Worm (Caenorhabditis elegans) whole organism, young adult: ENCODE measurements around the gene T19H12.3.

ENCODE experiments used
- B0035.1 ChIP-seq: sonication (generic microtip); optimal IDR thresholded peaks from 2 replicates; lab custom pipeline; 2016; ENCODE audit warnings: missing genetic modification characterization, mild to moderate bottlenecking, missing compliant biosample characterization, missing genotype, missing genetic modification reagents
- B0261.1 ChIP-seq: sonication (generic microtip); optimal IDR thresholded peaks from 2 replicates; lab custom pipeline; 2016; ENCODE audit warnings: mild to moderate bottlenecking, missing genetic modification characterization, moderate library complexity, missing compliant biosample characterization
- D2030.7 ChIP-seq: fragments of 200-800 bp; sonication (Bioruptor generic); IDR thresholded peaks from 2 replicates; pipeline ENCODE4 v1.3.6; 2022; ENCODE audit warnings: missing genetic modification reagents, missing genetic modification characterization, missing compliant biosample characterization
- F10E7.11 ChIP-seq: sonication (generic microtip); optimal IDR thresholded peaks from 2 replicates; lab custom pipeline; 2017; ENCODE audit warnings: mild to moderate bottlenecking, missing genetic modification characterization, moderate library complexity, missing compliant biosample characterization
- F39B2.1 ChIP-seq: fragments of 200-800 bp; sonication (Bioruptor generic); IDR thresholded peaks from 2 replicates; pipeline ENCODE4 v1.3.6; 2022; ENCODE audit warnings: missing genetic modification reagents, missing genetic modification characterization, missing compliant biosample characterization
- F57C9.4 ChIP-seq: sonication (generic microtip); optimal IDR thresholded peaks from 2 replicates; lab custom pipeline; 2017; ENCODE audit warnings: mild to moderate bottlenecking, missing genetic modification characterization, missing compliant biosample characterization
- Y56A3A.18 ChIP-seq: fragments of 200-800 bp; sonication (Bioruptor generic); IDR thresholded peaks from 2 replicates; pipeline ENCODE4 v1.3.6; 2022; ENCODE audit warnings: missing genetic modification reagents, missing genetic modification characterization, missing compliant biosample characterization
- aptf-2 ChIP-seq: fragments of 200-800 bp; sonication (Bioruptor generic); conservative IDR thresholded peaks from 2 replicates; pipeline ENCODE4 v1.3.6; 2022; ENCODE audit warnings: missing genetic modification reagents, missing genetic modification characterization, missing compliant biosample characterization
- atf-7 ChIP-seq: sonication (generic microtip); optimal IDR thresholded peaks from 2 replicates; lab custom pipeline; 2017; ENCODE audit warnings: mild to moderate bottlenecking, missing genetic modification characterization, missing compliant biosample characterization
- attf-6 ChIP-seq: fragments of 200-800 bp; sonication (Bioruptor generic); IDR thresholded peaks from 2 replicates; pipeline ENCODE4 v1.3.6; 2022; ENCODE audit warnings: missing genetic modification reagents, missing genetic modification characterization, missing compliant biosample characterization
- ceh-100 ChIP-seq: fragments of 200-800 bp; sonication (Bioruptor generic); IDR thresholded peaks from 2 replicates; pipeline ENCODE4 v1.3.6; 2022; ENCODE audit warnings: missing genetic modification reagents, missing genetic modification characterization, missing compliant biosample characterization
- chd-7 ChIP-seq: sonication (generic microtip); optimal IDR thresholded peaks from 2 replicates; lab custom pipeline; 2016; ENCODE audit warnings: mild to moderate bottlenecking, missing genetic modification characterization, moderate library complexity, missing compliant biosample characterization
- efl-1 ChIP-seq: fragments of 150-350 bp; optimal IDR thresholded peaks from 2 replicates; lab custom pipeline; 2014; ENCODE audit warnings: missing biosample characterization, missing genetic modification reagents, missing genetic modification characterization
- egl-18 ChIP-seq: fragments of 200-800 bp; sonication (Bioruptor generic); IDR thresholded peaks from 2 replicates; pipeline ENCODE4 v1.3.6; 2022; ENCODE audit warnings: missing genetic modification reagents, missing genetic modification characterization, missing compliant biosample characterization
- ets-4 ChIP-seq: fragments of 200-800 bp; sonication (Bioruptor generic); optimal IDR thresholded peaks from 2 replicates; lab custom pipeline; 2018; ENCODE audit warnings: mild to moderate bottlenecking, missing genetic modification characterization, missing compliant biosample characterization
- hsf-1 ChIP-seq: fragments of 200-800 bp; sonication (Bioruptor generic); IDR thresholded peaks from 2 replicates; pipeline ENCODE4 v1.3.6; 2022; ENCODE audit warnings: missing genetic modification reagents, missing genetic modification characterization, missing compliant biosample characterization
- let-607 ChIP-seq, 2 experiments: fragments of 200-800 bp in 1 of 2; sonication (Bioruptor generic) in 1 of 2; sonication (generic microtip) in 1 of 2; optimal IDR thresholded peaks; 2 replicates each; lab custom pipeline; 2016 to 2018; ENCODE audit warnings: mild to moderate bottlenecking in 2 of 2, missing compliant biosample characterization in 2 of 2, missing genetic modification characterization in 2 of 2, moderate library complexity in 2 of 2, missing genotype in 1 of 2
- lin-40 ChIP-seq: sonication (generic microtip); optimal IDR thresholded peaks from 2 replicates; lab custom pipeline; 2016; ENCODE audit warnings: missing genetic modification characterization, mild to moderate bottlenecking, missing compliant biosample characterization, missing genotype, missing genetic modification reagents
- madf-6 ChIP-seq: fragments of 200-800 bp; sonication (Bioruptor generic); IDR thresholded peaks from 2 replicates; pipeline ENCODE4 v1.3.6; 2022; ENCODE audit warnings: missing genetic modification reagents, missing genetic modification characterization, missing compliant biosample characterization
- mcd-1 ChIP-seq: fragments of 200-800 bp; sonication (Bioruptor generic); IDR thresholded peaks from 2 replicates; pipeline ENCODE4 v1.3.6; 2022; ENCODE audit warnings: missing genetic modification reagents, missing genetic modification characterization, missing compliant biosample characterization
- mxl-1 ChIP-seq: sonication (generic microtip); optimal IDR thresholded peaks from 2 replicates; lab custom pipeline; 2016; ENCODE audit warnings: missing genetic modification characterization, missing compliant biosample characterization
- nhr-120 ChIP-seq: fragments of 200-800 bp; sonication (Bioruptor generic); IDR thresholded peaks from 2 replicates; pipeline ENCODE4 v1.3.6; 2022; ENCODE audit warnings: missing genetic modification characterization, missing compliant biosample characterization
- nhr-90 ChIP-seq: sonication (generic microtip); optimal IDR thresholded peaks from 2 replicates; lab custom pipeline; 2016; ENCODE audit warnings: missing genotype, mild to moderate bottlenecking, missing genetic modification characterization, missing compliant biosample characterization
- snpc-1.1 ChIP-seq: sonication (generic microtip); optimal IDR thresholded peaks from 2 replicates; lab custom pipeline; 2017; ENCODE audit warnings: missing genetic modification characterization, mild to moderate bottlenecking, missing compliant biosample characterization, antibody characterized with exemption, moderate library complexity, missing genotype, missing genetic modification reagents; ENCODE audit not compliant: insufficient read depth
- snpc-1.3 ChIP-seq: sonication (generic microtip); optimal IDR thresholded peaks from 2 replicates; lab custom pipeline; 2017; ENCODE audit warnings: missing genetic modification characterization, mild to moderate bottlenecking, missing compliant biosample characterization, antibody characterized with exemption, moderate library complexity, missing genotype, missing genetic modification reagents; ENCODE audit not compliant: insufficient read depth
- somi-1 ChIP-seq: fragments of 200-800 bp; sonication (Bioruptor generic); optimal IDR thresholded peaks from 2 replicates; lab custom pipeline; 2018; ENCODE audit warnings: mild to moderate bottlenecking, missing genetic modification characterization, missing compliant biosample characterization
- sptf-2 ChIP-seq: fragments of 200-800 bp; sonication (Bioruptor generic); optimal IDR thresholded peaks from 2 replicates; lab custom pipeline; 2018; ENCODE audit warnings: mild to moderate bottlenecking, missing genetic modification characterization, missing compliant biosample characterization
- tbx-9 ChIP-seq: sonication (generic microtip); optimal IDR thresholded peaks from 2 replicates; lab custom pipeline; 2016; ENCODE audit warnings: borderline replicate concordance, missing genetic modification characterization, inconsistent platforms, missing compliant biosample characterization
- unc-62 ChIP-seq: fragments of 150-350 bp; optimal IDR thresholded peaks from 2 replicates; lab custom pipeline; 2014; ENCODE audit warnings: missing biosample characterization, missing genetic modification reagents, missing genetic modification characterization
- ztf-25 ChIP-seq: fragments of 200-800 bp; sonication (Bioruptor generic); IDR thresholded peaks from 2 replicates; pipeline ENCODE4 v1.3.6; 2022; ENCODE audit warnings: missing genetic modification reagents, missing genetic modification characterization, missing compliant biosample characterization
- ztf-26 ChIP-seq: sonication (generic microtip); optimal IDR thresholded peaks from 2 replicates; lab custom pipeline; 2017; ENCODE audit warnings: missing genetic modification characterization, missing compliant biosample characterization
- ztf-28 ChIP-seq: fragments of 200-800 bp; sonication (Bioruptor generic); IDR thresholded peaks from 2 replicates; pipeline ENCODE4 v1.3.6; 2022; ENCODE audit warnings: missing genetic modification reagents, missing genetic modification characterization, missing compliant biosample characterization
- ztf-6 ChIP-seq: fragments of 200-800 bp; sonication (Bioruptor generic); IDR thresholded peaks from 2 replicates; pipeline ENCODE4 v1.3.6; 2022; ENCODE audit warnings: missing genetic modification reagents, missing genetic modification characterization, missing compliant biosample characterization

The T19H12.3 gene

DNA sequence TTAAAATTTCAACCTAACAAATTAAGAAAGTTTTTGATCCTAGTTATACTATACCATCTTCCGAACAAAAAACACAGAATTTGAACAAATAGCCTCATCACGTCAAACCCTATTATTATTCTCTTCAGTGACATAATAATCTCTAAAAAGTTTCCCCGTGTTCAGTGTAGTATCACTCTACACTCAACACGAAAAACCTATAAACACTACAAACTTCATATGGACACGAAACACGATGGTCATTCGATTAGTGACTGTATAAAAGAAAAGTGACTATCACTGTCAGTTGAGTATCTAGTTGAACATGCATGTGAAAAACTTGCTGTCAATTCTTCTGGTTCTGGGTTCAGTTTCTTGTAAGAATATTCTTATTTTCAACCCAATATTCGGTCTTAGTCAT is 18.2 kb downstream of the T19H12.3 start, which contains the start of gene ugt-8:
TSS of gene ugt-8 (plus strand) at position 235 of the 400 bp plus-strand sequence.
- no peak for TF ChIP-seq attf-6
- TF ChIP-seq ztf-28 = no peak
- no peak for TF ChIP-seq egl-18
- no peak for TF ChIP-seq ztf-6 (GFP tag; lab: Robert Waterston, UW)
- TF ChIP-seq let-607 (tag; optimal IDR thresholded peaks at IDR 0.05; lab: Kevin White, UChicago) = no peak
- TF ChIP-seq unc-62 (GFP tag; lab: Kevin White, UChicago) = no peak
- TF ChIP-seq mcd-1 (GFP tag; lab: Robert Waterston, UW) = no peak
- no peak for TF ChIP-seq chd-7 (tag; lab: Kevin White, UChicago)
- TF ChIP-seq F57C9.4 (tag; lab: Kevin White, UChicago) = no peak
- TF ChIP-seq B0035.1 (tag; lab: Kevin White, UChicago) = no peak
- TF ChIP-seq lin-40 (tag; lab: Kevin White, UChicago) = no peak

DNA sequence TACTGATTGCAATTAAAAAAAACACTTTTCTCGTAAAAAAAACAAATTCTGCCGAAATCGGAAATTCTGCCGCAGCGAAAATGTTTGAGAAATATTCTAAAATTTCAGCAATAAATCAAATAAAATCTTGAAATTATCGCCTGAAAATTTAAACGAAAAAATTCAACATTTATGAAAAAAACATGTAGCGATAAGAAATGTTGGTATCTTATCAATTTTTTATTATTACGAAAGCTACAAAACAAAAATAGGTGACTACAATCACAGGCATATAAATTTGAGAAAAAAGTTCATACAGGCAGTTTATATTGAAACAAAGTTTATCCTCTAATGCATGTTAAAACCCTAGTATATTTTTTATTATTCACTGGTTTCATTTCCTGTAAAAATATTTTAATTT is 20.5 kb downstream of the T19H12.3 start, which contains the start of gene ugt-14:
TSS of gene ugt-14 (plus strand) at position 301 of the 400 bp plus-strand sequence.
- no peak for TF ChIP-seq F10E7.11
- TF ChIP-seq unc-62 (GFP tag; lab: Kevin White, UChicago) = no peak
- TF ChIP-seq snpc-1.1 (tag; lab: Kevin White, UChicago) = no peak
- TF ChIP-seq ceh-100 (GFP tag; lab: Robert Waterston, UW) = no peak
- TF ChIP-seq B0261.1 (tag; lab: Kevin White, UChicago) = no peak
- TF ChIP-seq egl-18 = no peak
- no peak for TF ChIP-seq D2030.7 (GFP tag; lab: Robert Waterston, UW)
- no peak for TF ChIP-seq chd-7 (tag; lab: Kevin White, UChicago)
- TF ChIP-seq snpc-1.3 = no peak
- TF ChIP-seq hsf-1 (GFP tag; lab: Robert Waterston, UW) = no peak
- TF ChIP-seq somi-1 (GFP tag; lab: Kevin White, UChicago) = no peak
- TF ChIP-seq, all 124 proteins: peak for 0

DNA sequence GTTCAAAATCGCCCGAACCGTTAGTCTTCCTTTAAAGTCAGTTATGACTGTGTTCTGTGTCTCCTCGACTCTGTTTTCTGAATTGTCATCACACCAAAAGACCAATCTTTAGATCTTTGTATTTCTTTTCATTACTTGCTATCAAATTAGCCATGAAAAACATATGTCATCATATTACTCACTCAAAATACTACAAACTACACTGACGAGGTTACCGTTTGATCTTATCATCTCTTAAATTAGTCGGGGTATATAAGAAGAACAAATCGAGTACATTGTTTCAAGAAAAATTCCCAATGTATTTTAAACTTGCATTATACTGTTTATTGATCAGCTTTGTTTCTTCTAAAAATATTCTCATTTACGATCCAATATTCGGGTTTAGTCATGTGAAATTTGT is 23.1 kb downstream of the T19H12.3 start, which contains the start of gene ugt-13:
TSS of gene ugt-13 (plus strand) at position 294 of the 400 bp plus-strand sequence.
- TF ChIP-seq nhr-90 (tag; lab: Kevin White, UChicago) (no peak), lin-40 (tag; lab: Kevin White, UChicago) (peak; percentile 7)

DNA sequence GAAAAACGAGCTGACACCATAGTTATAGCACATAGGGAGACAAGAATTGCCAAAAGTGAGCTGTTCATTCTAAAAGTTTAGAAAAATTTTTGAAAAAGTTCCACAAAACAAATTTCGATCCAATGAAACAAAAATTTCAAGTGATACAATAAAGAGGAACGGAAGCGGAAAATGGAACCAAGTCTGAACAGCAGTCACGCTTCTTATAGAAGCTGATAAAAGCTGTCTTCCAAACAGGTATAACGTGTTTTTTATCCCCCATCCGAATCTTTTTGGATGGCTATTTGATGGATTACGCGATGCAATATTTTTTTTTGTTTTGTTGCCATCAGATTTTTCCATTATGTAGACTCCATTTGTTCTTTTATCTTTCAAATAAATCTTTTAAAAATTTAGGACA is 26.8 kb downstream of the T19H12.3 start, which contains the start of gene H23N18.5:
TSS of gene H23N18.5 (minus strand) at position 69 of the 400 bp plus-strand sequence.
- TF ChIP-seq sptf-2 (GFP tag; lab: Kevin White, UChicago) = no peak
- no peak for TF ChIP-seq efl-1 (GFP tag; lab: Kevin White, UChicago)
- no peak for TF ChIP-seq madf-6 (GFP tag; lab: Robert Waterston, UW)
- TF ChIP-seq tbx-9 (tag; lab: Kevin White, UChicago) = no peak
- no peak for TF ChIP-seq nhr-120 (GFP tag; lab: Robert Waterston, UW)
- no peak for TF ChIP-seq chd-7 (tag; lab: Kevin White, UChicago)
- no peak for TF ChIP-seq mxl-1 (tag; lab: Kevin White, UChicago)
- TF ChIP-seq ets-4 = no peak
- TF ChIP-seq Y56A3A.18 (GFP tag; lab: Robert Waterston, UW) = no peak
- TF ChIP-seq ztf-26 (tag; lab: Kevin White, UChicago) = no peak
- no peak for TF ChIP-seq aptf-2 (GFP tag; lab: Robert Waterston, UW)
- TF ChIP-seq F39B2.1 (GFP tag; lab: Robert Waterston, UW) = no peak
- no peak for TF ChIP-seq ztf-25 (GFP tag; lab: Robert Waterston, UW)
- TF ChIP-seq atf-7 (tag; lab: Kevin White, UChicago) = no peak
